Fruit fly (Drosophila melanogaster) whole organism, pupa: ENCODE results near the gene CG42271.

Source experiments
- CG9948 ChIP-seq: fragments of 200-800 bp; sonication (Bioruptor generic); optimal IDR thresholded peaks from 2 replicates; lab custom pipeline; 2018; ENCODE audit warnings: missing biosample characterization, mild to moderate bottlenecking, missing genetic modification characterization, moderate library complexity
- EcR ChIP-seq: fragments of 200-800 bp; sonication (Bioruptor generic); optimal IDR thresholded peaks from 3 replicates; lab custom pipeline; 2019; ENCODE audit warnings: missing biosample characterization, missing genetic modification characterization, mild to moderate bottlenecking, moderate library complexity, missing genetic modification reagents
- Pif1A ChIP-seq: fragments of 200-800 bp; sonication (Bioruptor generic); optimal IDR thresholded peaks from 3 replicates; lab custom pipeline; 2016; ENCODE audit warnings: missing biosample characterization, missing genetic modification characterization
- Pif1B ChIP-seq: fragments of 200-800 bp; sonication (Bioruptor generic); optimal IDR thresholded peaks from 3 replicates; lab custom pipeline; 2016; ENCODE audit warnings: missing biosample characterization, missing genetic modification characterization
- gl ChIP-seq: fragments of 200-800 bp; sonication (Bioruptor generic); optimal IDR thresholded peaks from 2 replicates; lab custom pipeline; 2018; ENCODE audit warnings: missing biosample characterization, mild to moderate bottlenecking, missing genetic modification characterization

DNA sequence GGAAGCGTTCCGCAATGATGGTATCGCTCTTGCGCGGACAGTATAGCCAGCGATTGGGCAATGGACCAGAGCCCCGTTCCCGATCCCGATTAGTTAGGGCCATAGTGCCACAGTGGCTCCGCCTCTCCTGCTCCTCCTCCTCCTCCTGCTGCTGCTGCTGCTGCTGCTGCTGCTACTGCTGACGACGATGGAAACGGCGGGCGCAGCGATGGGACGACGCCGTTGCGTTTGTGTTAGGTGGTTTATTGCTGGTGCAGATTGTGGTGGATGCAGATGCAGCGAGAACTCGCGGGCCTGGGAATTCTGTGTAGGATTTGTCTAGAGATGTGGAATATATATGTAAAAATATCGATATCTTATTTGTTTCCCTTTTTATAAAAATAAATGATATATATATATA, 8.6 kb upstream of the CG42271 start, which contains the start of gene mRNA-cap:
- no peak for TF ChIP-seq CG9948 (tag; lab: Kevin White, UChicago)
- TF ChIP-seq Pif1B (GFP tag; lab: Kevin White, UChicago) = no peak
- no peak for TF ChIP-seq Pif1A (GFP tag; lab: Kevin White, UChicago)
- TF ChIP-seq gl = no peak
- TF ChIP-seq EcR (GFP tag; lab: Kevin White, UChicago) = no peak
